Fruit fly (Drosophila melanogaster) whole organism, prepupa: Measurements from ENCODE around the gene Mlc-c.

Experiments
- CG4318 ChIP-seq: fragments of 200-800 bp; sonication (Bioruptor generic); optimal IDR thresholded peaks from 3 replicates; lab custom pipeline; 2017; ENCODE audit warnings: missing biosample characterization, mild to moderate bottlenecking, missing genetic modification characterization
- Lpt ChIP-seq: fragments of 200-800 bp; sonication (Bioruptor generic); optimal IDR thresholded peaks from 3 replicates; lab custom pipeline; 2016; ENCODE audit warnings: missing biosample characterization, missing genetic modification characterization
- OdsH ChIP-seq: fragments of 200-800 bp; sonication (Bioruptor generic); optimal IDR thresholded peaks from 3 replicates; lab custom pipeline; 2016; ENCODE audit warnings: missing biosample characterization, missing genetic modification characterization
- vri ChIP-seq: fragments of 200-800 bp; sonication (Bioruptor generic); optimal IDR thresholded peaks from 3 replicates; lab custom pipeline; 2016; ENCODE audit warnings: missing biosample characterization, mild to moderate bottlenecking, missing genetic modification characterization

- TF ChIP-seq Lpt (GFP tag; lab: Kevin White, UChicago) (no peak), vri (GFP tag; lab: Kevin White, UChicago) (no peak), OdsH (GFP tag; lab: Kevin White, UChicago) (no peak), CG4318 (GFP tag; lab: Kevin White, UChicago) (no peak)
These were observed 15.2 kb upstream of the Mlc-c start for dm6 chrX:5637543-5637942.
